Worm (Caenorhabditis elegans): ENCODE data around the gene F53F8.7.

DNA sequence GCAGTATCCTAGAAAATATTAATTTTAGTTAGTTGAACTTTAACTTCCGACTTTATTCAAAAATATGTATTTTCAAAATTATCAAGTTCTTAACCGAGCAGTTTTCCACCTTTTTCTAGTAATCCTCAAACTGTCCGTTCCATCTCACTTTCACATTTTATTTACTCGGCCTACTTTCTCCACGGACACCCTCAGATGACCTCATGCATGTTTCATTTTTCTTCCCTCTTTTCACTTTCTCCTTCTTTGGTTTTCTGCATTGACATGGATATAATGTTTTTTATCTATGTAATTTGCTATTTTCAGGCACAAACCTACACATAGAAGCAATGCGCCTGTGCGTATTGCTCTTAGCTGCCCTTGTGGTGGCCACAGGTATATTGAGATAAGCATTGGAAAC is 31.3 kb downstream of the F53F8.7 start, which contains the start of gene mlt-11:
- TF ChIP-seq dao-5 (tag; optimal IDR thresholded peaks at IDR 0.05) (no peak), him-1 (tag; optimal IDR thresholded peaks at IDR 0.05) (no peak), W03F9.2 (tag; optimal IDR thresholded peaks at IDR 0.05) (no peak)
